Worm (Caenorhabditis elegans) whole organism, L1 larva: ENCODE data around the gene cut-2.

Source experiments
- blmp-1 ChIP-seq: fragments of 150-350 bp; optimal IDR thresholded peaks from 2 replicates; lab custom pipeline; 2014; ENCODE audit warnings: missing biosample characterization, missing genetic modification characterization
- lin-13 ChIP-seq: fragments of 150-350 bp; optimal IDR thresholded peaks from 2 replicates; lab custom pipeline; 2014; ENCODE audit warnings: missing biosample characterization, missing genetic modification reagents, missing genetic modification characterization
- nhr-11 ChIP-seq: fragments of 150-350 bp; optimal IDR thresholded peaks from 2 replicates; lab custom pipeline; 2014; ENCODE audit warnings: missing biosample characterization, missing genetic modification characterization
- pqm-1 ChIP-seq: sonication (generic microtip); optimal IDR thresholded peaks from 3 replicates; lab custom pipeline; 2017; ENCODE audit warnings: missing biosample characterization, missing genetic modification characterization
- tlp-1 ChIP-seq: fragments of 150-350 bp; optimal IDR thresholded peaks from 2 replicates; lab custom pipeline; 2014; ENCODE audit warnings: missing biosample characterization, missing genetic modification characterization

DNA sequence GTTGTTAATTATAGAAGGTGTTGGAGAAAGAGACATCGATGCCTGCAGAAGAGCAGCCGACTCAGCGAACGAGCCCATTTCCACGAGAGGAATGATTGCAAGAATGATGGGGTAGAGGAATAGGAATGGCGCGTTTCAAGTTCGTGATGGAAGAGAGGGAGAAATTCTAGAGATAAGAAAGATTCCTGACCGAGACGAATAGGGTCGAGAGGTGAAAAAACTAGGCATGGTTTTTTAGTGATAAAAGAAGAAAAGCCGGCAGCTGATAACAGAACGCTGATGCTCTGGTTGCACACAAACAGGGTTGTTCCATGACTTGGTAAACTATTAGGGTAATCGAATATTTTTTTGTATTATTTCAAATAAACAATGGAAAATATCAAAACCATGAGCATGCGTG lies 41.9 kb upstream of the cut-2 start:
- TF ChIP-seq lin-13 (GFP tag; lab: Kevin White, UChicago) (no peak), tlp-1 (tag; lab: Kevin White, UChicago) (no peak), nhr-11 (tag; lab: Kevin White, UChicago) (no peak), blmp-1 (tag; lab: Kevin White, UChicago) (no peak), pqm-1 (tag; lab: Kevin White, UChicago) (no peak)
